Worm (Caenorhabditis elegans) whole organism, young adult: ENCODE measurements around the gene nspc-1.
A peak's percentile ranks its signal among the peaks of the same experiment; 100 is the strongest.

Experiments
- B0019.2 ChIP-seq: fragments of 200-800 bp; sonication (Bioruptor generic); conservative IDR thresholded peaks from 2 replicates; pipeline ENCODE4 v1.3.6; 2022; ENCODE audit warnings: missing genetic modification reagents, missing genetic modification characterization, missing compliant biosample characterization
- F22D6.2 ChIP-seq: sonication (generic microtip); optimal IDR thresholded peaks from 2 replicates; lab custom pipeline; 2016; ENCODE audit warnings: mild to moderate bottlenecking, missing genetic modification characterization, missing compliant biosample characterization
- F55B11.4 ChIP-seq: sonication (generic microtip); optimal IDR thresholded peaks from 2 replicates; lab custom pipeline; 2016; ENCODE audit warnings: missing compliant biosample characterization, missing genetic modification characterization, borderline replicate concordance; ENCODE audit not compliant: insufficient read depth
- ZK185.1 ChIP-seq: sonication (generic microtip); optimal IDR thresholded peaks from 2 replicates; lab custom pipeline; 2016; ENCODE audit warnings: mild to moderate bottlenecking, missing genetic modification characterization, missing compliant biosample characterization; ENCODE audit not compliant: poor library complexity, severe bottlenecking
- akir-1 ChIP-seq: fragments of 200-800 bp; sonication (Bioruptor generic); optimal IDR thresholded peaks from 2 replicates; lab custom pipeline; 2018; ENCODE audit warnings: mild to moderate bottlenecking, missing genetic modification characterization, moderate library complexity, missing compliant biosample characterization
- aptf-3 ChIP-seq: fragments of 200-800 bp; sonication (Bioruptor generic); IDR thresholded peaks from 2 replicates; pipeline ENCODE4 v1.3.6; 2022; ENCODE audit warnings: missing genetic modification characterization, missing compliant biosample characterization
- atf-7 ChIP-seq: sonication (generic microtip); optimal IDR thresholded peaks from 2 replicates; lab custom pipeline; 2017; ENCODE audit warnings: mild to moderate bottlenecking, missing genetic modification characterization, missing compliant biosample characterization
- athp-1 ChIP-seq: sonication (generic microtip); optimal IDR thresholded peaks from 2 replicates; lab custom pipeline; 2017; ENCODE audit warnings: mild to moderate bottlenecking, missing genetic modification characterization, missing compliant biosample characterization
- attf-3 ChIP-seq: fragments of 200-800 bp; sonication (Bioruptor generic); conservative IDR thresholded peaks from 2 replicates; pipeline ENCODE4 v1.3.6; 2022; ENCODE audit warnings: missing genetic modification reagents, missing genetic modification characterization, missing compliant biosample characterization
- bed-2 ChIP-seq: fragments of 200-800 bp; sonication (Bioruptor generic); IDR thresholded peaks from 2 replicates; pipeline ENCODE4 v1.3.6; 2022; ENCODE audit warnings: missing genetic modification reagents, missing genetic modification characterization, missing compliant biosample characterization
- ceh-40 ChIP-seq: fragments of 200-800 bp; sonication (Bioruptor generic); IDR thresholded peaks from 2 replicates; pipeline ENCODE4 v1.3.6; 2022; ENCODE audit warnings: missing genetic modification characterization, missing compliant biosample characterization
- efl-1 ChIP-seq: fragments of 150-350 bp; optimal IDR thresholded peaks from 2 replicates; lab custom pipeline; 2014; ENCODE audit warnings: missing biosample characterization, missing genetic modification reagents, missing genetic modification characterization
- ets-4 ChIP-seq: fragments of 200-800 bp; sonication (Bioruptor generic); optimal IDR thresholded peaks from 2 replicates; lab custom pipeline; 2018; ENCODE audit warnings: mild to moderate bottlenecking, missing genetic modification characterization, missing compliant biosample characterization
- hlh-26 ChIP-seq: fragments of 200-800 bp; sonication (Bioruptor generic); conservative IDR thresholded peaks from 2 replicates; pipeline ENCODE4 v1.3.6; 2022; ENCODE audit warnings: missing genetic modification reagents, missing genetic modification characterization, missing compliant biosample characterization
- lag-1 ChIP-seq: fragments of 200-800 bp; sonication (Bioruptor generic); IDR thresholded peaks from 2 replicates; pipeline ENCODE4 v1.3.6; 2022; ENCODE audit warnings: missing genetic modification reagents, missing genetic modification characterization, missing compliant biosample characterization
- let-607 ChIP-seq, 2 experiments: fragments of 200-800 bp in 1 of 2; sonication (Bioruptor generic) in 1 of 2; sonication (generic microtip) in 1 of 2; optimal IDR thresholded peaks; 2 replicates each; lab custom pipeline; 2016 to 2018; ENCODE audit warnings: mild to moderate bottlenecking in 2 of 2, missing compliant biosample characterization in 2 of 2, missing genetic modification characterization in 2 of 2, moderate library complexity in 2 of 2, missing genotype in 1 of 2
- lin-26 ChIP-seq: fragments of 200-800 bp; sonication (Bioruptor generic); IDR thresholded peaks from 2 replicates; pipeline ENCODE4 v1.3.6; 2022; ENCODE audit warnings: missing genetic modification reagents, missing genetic modification characterization, missing compliant biosample characterization
- lin-40 ChIP-seq: sonication (generic microtip); optimal IDR thresholded peaks from 2 replicates; lab custom pipeline; 2016; ENCODE audit warnings: missing genetic modification characterization, mild to moderate bottlenecking, missing compliant biosample characterization, missing genotype, missing genetic modification reagents
- lin-54 ChIP-seq: fragments of 200-800 bp; sonication (Bioruptor generic); optimal IDR thresholded peaks from 2 replicates; lab custom pipeline; 2018; ENCODE audit warnings: mild to moderate bottlenecking, missing genetic modification characterization, missing compliant biosample characterization
- lsl-1 ChIP-seq: fragments of 200-800 bp; sonication (Bioruptor generic); optimal IDR thresholded peaks from 2 replicates; lab custom pipeline; 2018; ENCODE audit warnings: mild to moderate bottlenecking, missing genetic modification characterization, moderate library complexity, missing compliant biosample characterization
- madf-3 ChIP-seq: fragments of 200-800 bp; sonication (Bioruptor generic); IDR thresholded peaks from 2 replicates; pipeline ENCODE4 v1.3.6; 2022; ENCODE audit warnings: missing genetic modification reagents, missing genetic modification characterization, missing compliant biosample characterization
- nfya-1 ChIP-seq: sonication (generic microtip); optimal IDR thresholded peaks from 2 replicates; lab custom pipeline; 2017; ENCODE audit warnings: antibody characterized with exemption, missing compliant biosample characterization, missing genetic modification characterization, borderline replicate concordance; ENCODE audit not compliant: insufficient read depth
- nfyb-1 ChIP-seq: fragments of 200-800 bp; sonication (Bioruptor generic); IDR thresholded peaks from 2 replicates; pipeline ENCODE4 v1.3.6; 2022; ENCODE audit warnings: missing genetic modification reagents, missing genetic modification characterization, missing compliant biosample characterization
- nhr-27 ChIP-seq: fragments of 200-800 bp; sonication (Bioruptor generic); optimal IDR thresholded peaks from 2 replicates; lab custom pipeline; 2018; ENCODE audit warnings: mild to moderate bottlenecking, missing genetic modification characterization, moderate library complexity, missing compliant biosample characterization
- nhr-80 ChIP-seq: sonication (generic microtip); optimal IDR thresholded peaks from 2 replicates; lab custom pipeline; 2016; ENCODE audit warnings: missing genetic modification characterization, missing compliant biosample characterization
- pha-4 ChIP-seq: fragments of 150-350 bp; sonication (generic microtip); optimal IDR thresholded peaks from 2 replicates; lab custom pipeline; 2014; ENCODE audit warnings: missing biosample characterization, missing genetic modification reagents, missing genetic modification characterization
- rcor-1 ChIP-seq: fragments of 200-800 bp; sonication (Bioruptor generic); IDR thresholded peaks from 2 replicates; pipeline ENCODE4 v1.3.6; 2022; ENCODE audit warnings: missing genetic modification reagents, missing genetic modification characterization, missing compliant biosample characterization
- rec-8 ChIP-seq, 2 experiments: sonication (generic microtip); optimal IDR thresholded peaks; 2 replicates each; lab custom pipeline; 2016; ENCODE audit warnings: mild to moderate bottlenecking in 2 of 2, missing genetic modification characterization in 2 of 2, missing genetic modification reagents in 2 of 2, missing genotype in 2 of 2, missing biosample characterization in 1 of 2, missing compliant biosample characterization in 1 of 2, moderate library complexity in 1 of 2
- tbp1 ChIP-seq: fragments of 200-800 bp; sonication (Bioruptor generic); optimal IDR thresholded peaks from 2 replicates; lab custom pipeline; 2018; ENCODE audit warnings: mild to moderate bottlenecking, missing genetic modification characterization, missing compliant biosample characterization
- unc-62 ChIP-seq: fragments of 150-350 bp; optimal IDR thresholded peaks from 2 replicates; lab custom pipeline; 2014; ENCODE audit warnings: missing biosample characterization, missing genetic modification reagents, missing genetic modification characterization
- ztf-25 ChIP-seq: fragments of 200-800 bp; sonication (Bioruptor generic); IDR thresholded peaks from 2 replicates; pipeline ENCODE4 v1.3.6; 2022; ENCODE audit warnings: missing genetic modification reagents, missing genetic modification characterization, missing compliant biosample characterization

Gene nspc-1

ce11 chrX:8567823-8568314 lies 33.0 kb upstream of the nspc-1 start:
- TF ChIP-seq B0019.2 (GFP tag; lab: Robert Waterston, UW) (no peak), ztf-25 (no peak), athp-1 (tag; lab: Kevin White, UChicago) (no peak), ZK185.1 (no peak), F55B11.4 (tag; lab: Kevin White, UChicago) (no peak), nhr-27 (tag; lab: Kevin White, UChicago) (no peak), F22D6.2 (tag; lab: Kevin White, UChicago) (no peak)

- peak; percentile 99 for TF ChIP-seq ets-4 (GFP tag; lab: Kevin White, UChicago)
- TF ChIP-seq unc-62 (GFP tag; lab: Kevin White, UChicago): peak; percentile 89
- TF ChIP-seq tbp1 (GFP tag; lab: Kevin White, UChicago): peak; percentile 20
- TF ChIP-seq rcor-1 (GFP tag; lab: Robert Waterston, UW): no peak
- TF ChIP-seq let-607 (tag; optimal IDR thresholded peaks at IDR 0.05; lab: Kevin White, UChicago): peak; percentile 45 to 55
- TF ChIP-seq attf-3 (GFP tag; lab: Robert Waterston, UW): no peak
- peak; percentile 79 for TF ChIP-seq nhr-80 (tag; lab: Kevin White, UChicago)
- TF ChIP-seq lin-40 (tag; lab: Kevin White, UChicago): peak; percentile 34
- TF ChIP-seq atf-7 (tag; lab: Kevin White, UChicago): peak; percentile 24
- TF ChIP-seq ceh-40 (GFP tag; lab: Robert Waterston, UW): no peak
- TF ChIP-seq pha-4: peak; percentile 12
These were observed 32.3 kb upstream of the nspc-1 start for ce11 chrX:8567166-8567565.

- no peak for TF ChIP-seq rec-8 (tag; optimal IDR thresholded peaks at IDR 0.05; lab: Kevin White, UChicago)
These were observed 31.7 kb upstream of the nspc-1 start for ce11 chrX:8566521-8567032.

DNA sequence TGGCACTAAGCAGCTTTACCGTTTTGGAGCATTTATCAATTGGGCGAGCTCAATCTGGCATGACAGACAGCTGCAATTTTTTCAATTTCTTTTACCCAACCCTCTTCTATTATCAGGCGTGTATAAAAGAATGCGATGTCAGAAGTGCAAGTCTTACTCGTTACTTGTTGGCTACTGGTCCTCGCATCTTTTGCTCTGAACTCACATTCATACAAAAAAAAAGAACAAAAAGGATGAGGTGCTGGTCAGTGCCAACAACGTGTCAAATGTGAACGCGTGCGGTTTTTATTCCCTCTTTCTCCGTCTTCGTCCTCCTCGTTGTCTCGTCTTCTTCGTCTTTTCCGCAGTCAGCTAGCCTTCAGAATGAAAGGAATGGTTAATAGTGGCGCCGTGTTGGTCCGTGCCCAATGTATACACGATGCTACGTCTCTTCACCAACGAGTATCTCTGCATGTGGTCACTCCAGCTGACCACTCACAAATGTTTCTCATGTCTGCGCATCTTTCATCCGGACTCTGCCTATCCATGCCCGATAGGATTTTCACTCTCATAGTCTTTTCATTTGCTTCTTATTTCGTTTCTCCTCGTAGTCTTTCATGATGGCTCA lies 31.0 kb upstream of the nspc-1 start:
- TF ChIP-seq nhr-80 (tag; lab: Kevin White, UChicago) (no peak), nfyb-1 (GFP tag; lab: Robert Waterston, UW) (0 out of 2 replicates have a peak, but pooled peaks have one; percentile 42)

DNA sequence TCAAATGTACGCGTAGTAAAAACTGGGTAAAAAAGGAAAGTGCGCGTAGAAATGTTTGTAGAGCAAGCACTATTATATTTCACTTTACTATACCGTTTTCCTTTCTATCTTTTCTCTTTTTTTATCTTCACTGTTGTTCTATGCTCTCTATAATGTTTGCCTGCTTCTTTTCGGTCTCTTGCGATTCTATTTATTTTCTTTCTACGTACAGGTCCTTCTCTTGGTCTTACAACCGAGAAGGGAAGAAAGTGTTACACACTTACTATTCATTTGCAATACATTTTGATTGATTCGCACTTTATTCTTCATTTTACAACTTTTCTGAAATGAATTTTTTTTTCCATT lies 29.5 kb upstream of the nspc-1 start:
- TF ChIP-seq hlh-26 (GFP tag; lab: Robert Waterston, UW) (no peak), madf-3 (GFP tag; lab: Robert Waterston, UW) (no peak), akir-1 (GFP tag; lab: Kevin White, UChicago) (no peak), nfya-1 (no peak), efl-1 (GFP tag; lab: Kevin White, UChicago) (no peak), lin-54 (GFP tag; lab: Kevin White, UChicago) (no peak), lin-26 (no peak), aptf-3 (GFP tag; lab: Robert Waterston, UW) (no peak), bed-2 (GFP tag; lab: Robert Waterston, UW) (no peak), lin-40 (tag; lab: Kevin White, UChicago) (no peak), lsl-1 (no peak), lag-1 (GFP tag; lab: Robert Waterston, UW) (no peak)
